Worm (Caenorhabditis elegans): ENCODE results near the gene rnp-5.

rnp-5 gene

DNA sequence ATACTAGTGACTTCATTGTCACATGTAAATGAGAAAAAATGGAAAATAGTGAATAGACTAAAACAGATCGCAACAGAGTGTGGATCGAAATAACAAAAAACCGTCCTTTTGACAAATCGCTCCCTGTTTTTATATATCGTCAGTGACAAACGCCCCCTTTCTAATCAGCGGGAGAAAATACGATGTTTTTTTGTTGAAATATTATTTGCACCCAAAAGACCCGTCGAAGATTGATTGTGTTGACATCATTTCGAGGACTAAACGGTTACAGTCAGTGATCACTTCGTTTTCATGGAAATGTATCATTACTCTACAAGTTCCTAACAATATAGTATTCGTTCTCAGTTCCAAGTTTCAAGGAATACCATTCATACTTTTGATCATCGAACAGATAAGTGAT is 14.2 kb downstream of the rnp-5 start, which contains the start of gene dos-3:
Gene dos-3, minus strand, starts transcription at position 101 of the 400 bp plus-strand sequence.
- TF ChIP-seq ceh-83 (GFP tag; optimal IDR thresholded peaks at IDR 0.05) (no peak), nhr-28 (tag; optimal IDR thresholded peaks at IDR 0.05) (no peak), zip-8 (tag; optimal IDR thresholded peaks at IDR 0.05) (no peak), nhr-237 (tag; optimal IDR thresholded peaks at IDR 0.05) (no peak), nhr-2 (tag; optimal IDR thresholded peaks at IDR 0.05) (no peak), nhr-12 (tag; optimal IDR thresholded peaks at IDR 0.05) (no peak), mls-2 (tag; optimal IDR thresholded peaks at IDR 0.05) (no peak), tbx-8 (GFP tag; optimal IDR thresholded peaks at IDR 0.05) (no peak), unc-62 (GFP tag; optimal IDR thresholded peaks at IDR 0.05) (no peak), elt-1 (tag; optimal IDR thresholded peaks at IDR 0.05; ENCODE audit: borderline replicate concordance, insufficient read depth) (no peak), elt-3 (tag; optimal IDR thresholded peaks at IDR 0.05) (no peak), ceh-43 (GFP tag; optimal IDR thresholded peaks at IDR 0.05) (no peak), nhr-76 (tag; optimal IDR thresholded peaks at IDR 0.05) (no peak), pha-4 (tag; optimal IDR thresholded peaks at IDR 0.05) (no peak), mab-5 (tag; optimal IDR thresholded peaks at IDR 0.05) (no peak), unc-120 (tag; optimal IDR thresholded peaks at IDR 0.05; ENCODE audit: poor library complexity, severe bottlenecking) (no peak), sptf-1 (tag; optimal IDR thresholded peaks at IDR 0.05) (no peak)

- TF ChIP-seq snpc-4 (tag; optimal IDR thresholded peaks at IDR 0.05) (no peak), M03D4.4 (tag; optimal IDR thresholded peaks at IDR 0.05) (peak; percentile 57), ces-1 (GFP tag; optimal IDR thresholded peaks at IDR 0.05) (peak; percentile 46), unc-39 (tag; optimal IDR thresholded peaks at IDR 0.05) (peak; percentile 50), elt-1 (tag; optimal IDR thresholded peaks at IDR 0.05; ENCODE audit: borderline replicate concordance, insufficient read depth) (no peak), lsy-2 (tag; optimal IDR thresholded peaks at IDR 0.05) (peak; percentile 4), cnd-1 (tag; optimal IDR thresholded peaks at IDR 0.05) (peak; percentile 40), elt-3 (tag; optimal IDR thresholded peaks at IDR 0.05) (peak; percentile 85), flh-1 (GFP tag; optimal IDR thresholded peaks at IDR 0.05) (peak; percentile 69), sptf-1 (tag; optimal IDR thresholded peaks at IDR 0.05) (peak; percentile 88), sem-2 (GFP tag; optimal IDR thresholded peaks at IDR 0.05) (peak; percentile 62), nhr-28 (tag; optimal IDR thresholded peaks at IDR 0.05) (no peak), hlh-1 (tag; optimal IDR thresholded peaks at IDR 0.05) (no peak), ceh-83 (GFP tag; optimal IDR thresholded peaks at IDR 0.05) (peak; percentile 64), ceh-39 (tag; optimal IDR thresholded peaks at IDR 0.05) (no peak), blmp-1 (tag; optimal IDR thresholded peaks at IDR 0.05) (no peak), nhr-237 (tag; optimal IDR thresholded peaks at IDR 0.05) (peak; percentile 60), ceh-43 (GFP tag; optimal IDR thresholded peaks at IDR 0.05) (peak; percentile 48), ztf-11 (tag; optimal IDR thresholded peaks at IDR 0.05) (no peak), lin-32 (GFP tag; optimal IDR thresholded peaks at IDR 0.05) (peak; percentile 3), mab-5 (tag; optimal IDR thresholded peaks at IDR 0.05) (no peak), mep-1 (tag; optimal IDR thresholded peaks at IDR 0.05) (no peak), bed-3 (GFP tag; optimal IDR thresholded peaks at IDR 0.05) (peak; percentile 38), unc-120 (tag; optimal IDR thresholded peaks at IDR 0.05; ENCODE audit: poor library complexity, severe bottlenecking) (peak; percentile 53), lin-13 (tag; optimal IDR thresholded peaks at IDR 0.05) (no peak), zip-8 (tag; optimal IDR thresholded peaks at IDR 0.05) (no peak), tbx-8 (GFP tag; optimal IDR thresholded peaks at IDR 0.05) (peak; percentile 66), mls-2 (tag; optimal IDR thresholded peaks at IDR 0.05) (peak; percentile 79), ham-2 (GFP tag; optimal IDR thresholded peaks at IDR 0.05) (peak; percentile 47), drap-1 (GFP tag; optimal IDR thresholded peaks at IDR 0.05) (peak; percentile 76), unc-62 (GFP tag; optimal IDR thresholded peaks at IDR 0.05) (peak; percentile 14), nhr-76 (tag; optimal IDR thresholded peaks at IDR 0.05) (no peak), nhr-12 (tag; optimal IDR thresholded peaks at IDR 0.05) (no peak), nhr-2 (tag; optimal IDR thresholded peaks at IDR 0.05) (no peak), pha-4 (tag; optimal IDR thresholded peaks at IDR 0.05) (peak; percentile 20)
Observed at ce11 chrIII:835713-836278, 17.9 kb downstream of the rnp-5 start.

DNA sequence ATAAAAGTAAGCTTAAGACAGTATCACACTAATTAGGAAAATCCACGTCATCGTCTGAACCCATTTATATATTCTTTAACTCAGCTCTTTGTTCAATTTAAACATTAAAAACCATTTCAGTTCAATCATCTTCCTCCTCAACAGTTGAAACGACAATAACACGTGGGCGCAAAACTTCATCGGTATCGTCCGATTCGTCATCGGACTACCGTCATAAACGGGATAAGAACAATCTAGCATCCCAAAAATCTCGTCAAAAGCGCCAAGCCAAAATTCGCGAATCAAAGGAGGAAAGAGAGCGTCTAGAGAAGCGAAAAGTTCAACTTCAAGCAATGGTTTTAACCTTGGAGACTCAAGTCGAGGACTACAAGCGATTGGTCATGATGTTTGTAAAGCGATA is 18.5 kb downstream of the rnp-5 start:
- TF ChIP-seq nhr-12 (tag; optimal IDR thresholded peaks at IDR 0.05) (no peak), drap-1 (GFP tag; optimal IDR thresholded peaks at IDR 0.05) (no peak), sptf-1 (tag; optimal IDR thresholded peaks at IDR 0.05) (no peak), unc-62 (GFP tag; optimal IDR thresholded peaks at IDR 0.05) (no peak), ham-2 (GFP tag; optimal IDR thresholded peaks at IDR 0.05) (no peak)
